Worm (Caenorhabditis elegans) whole organism, mixed stage, embryonic: ENCODE measurements around the gene F33C8.4.

Source experiments
- M03D4.4 ChIP-seq: sonication (generic microtip); optimal IDR thresholded peaks from 2 replicates; lab custom pipeline; 2017; ENCODE audit warnings: mild to moderate bottlenecking, missing genetic modification characterization, missing compliant biosample characterization
- bed-3 ChIP-seq: fragments of 200-800 bp; sonication (Bioruptor generic); optimal IDR thresholded peaks from 3 replicates; lab custom pipeline; 2018; ENCODE audit warnings: mild to moderate bottlenecking, missing genetic modification characterization, moderate library complexity, missing compliant biosample characterization
- blmp-1 ChIP-seq: fragments of 150-350 bp; optimal IDR thresholded peaks from 2 replicates; lab custom pipeline; 2014; ENCODE audit warnings: missing biosample characterization, missing genetic modification characterization
- ceh-39 ChIP-seq: fragments of 150-350 bp; optimal IDR thresholded peaks from 2 replicates; lab custom pipeline; 2014; ENCODE audit warnings: missing biosample characterization, missing genetic modification characterization
- ceh-43 ChIP-seq: fragments of 200-800 bp; sonication (Bioruptor generic); optimal IDR thresholded peaks from 2 replicates; lab custom pipeline; 2018; ENCODE audit warnings: mild to moderate bottlenecking, missing genetic modification characterization, moderate library complexity, missing compliant biosample characterization
- ceh-83 ChIP-seq: fragments of 200-800 bp; sonication (Bioruptor generic); optimal IDR thresholded peaks from 2 replicates; lab custom pipeline; 2018; ENCODE audit warnings: mild to moderate bottlenecking, missing genetic modification characterization, missing compliant biosample characterization
- ces-1 ChIP-seq: fragments of 150-350 bp; optimal IDR thresholded peaks from 2 replicates; lab custom pipeline; 2014; ENCODE audit warnings: missing biosample characterization, missing genetic modification reagents, missing genetic modification characterization
- elt-1 ChIP-seq: sonication (generic microtip); optimal IDR thresholded peaks from 2 replicates; lab custom pipeline; 2017; ENCODE audit warnings: missing genetic modification characterization, mild to moderate bottlenecking, missing compliant biosample characterization, antibody characterized with exemption, moderate library complexity, borderline replicate concordance; ENCODE audit not compliant: insufficient read depth
- elt-3 ChIP-seq: fragments of 150-350 bp; optimal IDR thresholded peaks from 2 replicates; lab custom pipeline; 2014; ENCODE audit warnings: missing biosample characterization, missing genetic modification characterization
- flh-1 ChIP-seq: fragments of 200-800 bp; sonication (Bioruptor generic); optimal IDR thresholded peaks from 2 replicates; lab custom pipeline; 2018; ENCODE audit warnings: mild to moderate bottlenecking, missing genetic modification characterization, moderate library complexity, missing compliant biosample characterization
- ham-2 ChIP-seq: fragments of 200-800 bp; sonication (Bioruptor generic); optimal IDR thresholded peaks from 2 replicates; lab custom pipeline; 2018; ENCODE audit warnings: mild to moderate bottlenecking, missing genetic modification characterization, missing compliant biosample characterization
- hlh-1 ChIP-seq: fragments of 150-350 bp; optimal IDR thresholded peaks from 2 replicates; lab custom pipeline; 2014; ENCODE audit warnings: missing biosample characterization, missing genetic modification reagents, missing genetic modification characterization
- lin-13 ChIP-seq: fragments of 150-350 bp; optimal IDR thresholded peaks from 2 replicates; lab custom pipeline; 2014; ENCODE audit warnings: missing biosample characterization, missing genetic modification characterization
- lin-32 ChIP-seq: fragments of 200-800 bp; sonication (Bioruptor generic); optimal IDR thresholded peaks from 2 replicates; lab custom pipeline; 2018; ENCODE audit warnings: mild to moderate bottlenecking, missing genetic modification characterization, missing compliant biosample characterization
- lsy-2 ChIP-seq: fragments of 150-350 bp; optimal IDR thresholded peaks from 2 replicates; lab custom pipeline; 2014; ENCODE audit warnings: missing biosample characterization, missing genetic modification characterization
- mab-5 ChIP-seq: fragments of 150-350 bp; optimal IDR thresholded peaks from 2 replicates; lab custom pipeline; 2014; ENCODE audit warnings: missing biosample characterization, missing genetic modification characterization
- mls-2 ChIP-seq: sonication (generic microtip); optimal IDR thresholded peaks from 2 replicates; lab custom pipeline; 2016; ENCODE audit warnings: mild to moderate bottlenecking, missing genetic modification characterization, moderate library complexity, missing compliant biosample characterization
- nhr-12 ChIP-seq: fragments of 150-350 bp; optimal IDR thresholded peaks from 2 replicates; lab custom pipeline; 2014; ENCODE audit warnings: missing biosample characterization, missing genetic modification characterization
- nhr-2 ChIP-seq: fragments of 150-350 bp; optimal IDR thresholded peaks from 2 replicates; lab custom pipeline; 2014; ENCODE audit warnings: missing biosample characterization, missing genetic modification characterization
- nhr-237 ChIP-seq: fragments of 150-350 bp; optimal IDR thresholded peaks from 2 replicates; lab custom pipeline; 2014; ENCODE audit warnings: missing biosample characterization, missing genetic modification characterization
- nhr-28 ChIP-seq: fragments of 150-350 bp; optimal IDR thresholded peaks from 2 replicates; lab custom pipeline; 2014; ENCODE audit warnings: missing biosample characterization, missing genetic modification characterization
- nhr-76 ChIP-seq: sonication (generic microtip); optimal IDR thresholded peaks from 2 replicates; lab custom pipeline; 2017; ENCODE audit warnings: missing biosample characterization, missing genetic modification characterization
- pha-4 ChIP-seq: fragments of 150-350 bp; optimal IDR thresholded peaks from 2 replicates; lab custom pipeline; 2018; ENCODE audit warnings: missing biosample characterization, missing genetic modification reagents, missing genetic modification characterization
- sem-2 ChIP-seq: fragments of 200-800 bp; sonication (Bioruptor generic); optimal IDR thresholded peaks from 2 replicates; lab custom pipeline; 2018; ENCODE audit warnings: mild to moderate bottlenecking, missing genetic modification characterization, missing compliant biosample characterization
- snpc-4 ChIP-seq: fragments of 150-350 bp; optimal IDR thresholded peaks from 2 replicates; lab custom pipeline; 2014; ENCODE audit warnings: missing biosample characterization, missing genetic modification characterization
- sptf-1 ChIP-seq: sonication (generic microtip); optimal IDR thresholded peaks from 2 replicates; lab custom pipeline; 2017; ENCODE audit warnings: mild to moderate bottlenecking, missing genetic modification characterization, moderate library complexity, missing compliant biosample characterization
- tbx-8 ChIP-seq: fragments of 200-800 bp; sonication (Bioruptor generic); optimal IDR thresholded peaks from 2 replicates; lab custom pipeline; 2018; ENCODE audit warnings: mild to moderate bottlenecking, missing genetic modification characterization, moderate library complexity, missing compliant biosample characterization
- unc-120 ChIP-seq: sonication (generic microtip); optimal IDR thresholded peaks from 2 replicates; lab custom pipeline; 2017; ENCODE audit warnings: missing genetic modification characterization, missing compliant biosample characterization; ENCODE audit not compliant: poor library complexity, severe bottlenecking
- unc-39 ChIP-seq: fragments of 150-350 bp; optimal IDR thresholded peaks from 2 replicates; lab custom pipeline; 2014; ENCODE audit warnings: missing biosample characterization, missing genetic modification characterization
- unc-62 ChIP-seq: fragments of 150-350 bp; optimal IDR thresholded peaks from 2 replicates; lab custom pipeline; 2014; ENCODE audit warnings: missing biosample characterization, missing genetic modification reagents, missing genetic modification characterization
- zip-8 ChIP-seq: fragments of 150-350 bp; optimal IDR thresholded peaks from 2 replicates; lab custom pipeline; 2014; ENCODE audit warnings: missing biosample characterization, missing genetic modification characterization
- ztf-11 ChIP-seq: fragments of 150-350 bp; optimal IDR thresholded peaks from 2 replicates; lab custom pipeline; 2014; ENCODE audit warnings: missing biosample characterization, missing genetic modification characterization

The F33C8.4 gene

ce11 chrX:14755847-14756246 lies 23.8 kb downstream of the F33C8.4 start:
- TF ChIP-seq lin-13 (tag; lab: Kevin White, UChicago) (no peak), lin-32 (GFP tag; lab: Kevin White, UChicago) (no peak), nhr-28 (tag; lab: Kevin White, UChicago) (no peak), unc-62 (GFP tag; lab: Kevin White, UChicago) (no peak), ceh-39 (tag; lab: Kevin White, UChicago) (no peak), mab-5 (no peak), ham-2 (GFP tag; lab: Kevin White, UChicago) (no peak), snpc-4 (no peak), bed-3 (GFP tag; lab: Kevin White, UChicago) (no peak), flh-1 (GFP tag; lab: Kevin White, UChicago) (no peak), nhr-12 (tag; lab: Kevin White, UChicago) (no peak), nhr-2 (no peak), tbx-8 (GFP tag; lab: Kevin White, UChicago) (no peak), sem-2 (GFP tag; lab: Kevin White, UChicago) (no peak), ceh-43 (GFP tag; lab: Kevin White, UChicago) (no peak), elt-3 (tag; lab: Kevin White, UChicago) (no peak), M03D4.4 (tag; lab: Kevin White, UChicago) (no peak)

DNA sequence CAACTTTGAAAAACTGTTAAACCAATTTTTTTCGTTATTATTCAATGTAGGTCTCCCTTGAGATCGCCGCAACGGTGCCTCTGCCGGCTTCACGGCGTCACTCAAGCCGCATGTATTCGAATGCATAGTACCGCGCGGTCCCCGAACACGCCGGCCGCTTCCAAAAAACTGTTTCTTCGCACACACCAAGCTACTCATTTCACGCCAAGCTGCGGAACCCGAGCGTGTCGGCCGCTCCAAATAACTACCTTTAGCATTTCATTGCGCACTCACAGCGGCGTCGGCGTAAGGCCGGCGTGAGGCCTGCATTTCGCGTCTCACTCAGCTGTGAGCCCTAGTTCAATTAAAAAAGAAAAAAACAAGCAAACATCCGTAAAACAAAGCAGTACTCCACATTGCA lies 24.5 kb downstream of the F33C8.4 start:
- TF ChIP-seq elt-3 (tag; lab: Kevin White, UChicago), result no peak
- TF ChIP-seq ceh-43 (GFP tag; lab: Kevin White, UChicago), result no peak
- TF ChIP-seq M03D4.4 (tag; lab: Kevin White, UChicago), result peak; percentile 38
- TF ChIP-seq pha-4 (tag; lab: Kevin White, UChicago), result no peak
- peak; percentile 1 for TF ChIP-seq mls-2 (tag; lab: Kevin White, UChicago)
- TF ChIP-seq ztf-11 (tag; lab: Kevin White, UChicago), result no peak
- TF ChIP-seq lsy-2 (tag; lab: Kevin White, UChicago), result no peak
- TF ChIP-seq nhr-28 (tag; lab: Kevin White, UChicago), result no peak
- no peak for TF ChIP-seq flh-1 (GFP tag; lab: Kevin White, UChicago)
- TF ChIP-seq lin-32 (GFP tag; lab: Kevin White, UChicago), result no peak
- TF ChIP-seq ceh-83 (GFP tag; lab: Kevin White, UChicago), result no peak
- no peak for TF ChIP-seq zip-8
- no peak for TF ChIP-seq sem-2 (GFP tag; lab: Kevin White, UChicago)
- TF ChIP-seq mab-5, result no peak
- no peak for TF ChIP-seq nhr-237 (tag; lab: Kevin White, UChicago)
- TF ChIP-seq lin-13 (tag; lab: Kevin White, UChicago), result no peak
- TF ChIP-seq elt-1 (tag; lab: Kevin White, UChicago), result no peak
- TF ChIP-seq tbx-8 (GFP tag; lab: Kevin White, UChicago), result no peak
- TF ChIP-seq ces-1 (GFP tag; lab: Kevin White, UChicago), result no peak
- TF ChIP-seq nhr-76 (tag; lab: Kevin White, UChicago), result no peak
- no peak for TF ChIP-seq nhr-12 (tag; lab: Kevin White, UChicago)
- TF ChIP-seq sptf-1 (tag; lab: Kevin White, UChicago), result peak; percentile 39
- no peak for TF ChIP-seq unc-39 (tag; lab: Kevin White, UChicago)
- TF ChIP-seq blmp-1 (tag; lab: Kevin White, UChicago), result no peak
- TF ChIP-seq ham-2 (GFP tag; lab: Kevin White, UChicago), result no peak
- TF ChIP-seq, all 35 proteins: peak for 3

DNA sequence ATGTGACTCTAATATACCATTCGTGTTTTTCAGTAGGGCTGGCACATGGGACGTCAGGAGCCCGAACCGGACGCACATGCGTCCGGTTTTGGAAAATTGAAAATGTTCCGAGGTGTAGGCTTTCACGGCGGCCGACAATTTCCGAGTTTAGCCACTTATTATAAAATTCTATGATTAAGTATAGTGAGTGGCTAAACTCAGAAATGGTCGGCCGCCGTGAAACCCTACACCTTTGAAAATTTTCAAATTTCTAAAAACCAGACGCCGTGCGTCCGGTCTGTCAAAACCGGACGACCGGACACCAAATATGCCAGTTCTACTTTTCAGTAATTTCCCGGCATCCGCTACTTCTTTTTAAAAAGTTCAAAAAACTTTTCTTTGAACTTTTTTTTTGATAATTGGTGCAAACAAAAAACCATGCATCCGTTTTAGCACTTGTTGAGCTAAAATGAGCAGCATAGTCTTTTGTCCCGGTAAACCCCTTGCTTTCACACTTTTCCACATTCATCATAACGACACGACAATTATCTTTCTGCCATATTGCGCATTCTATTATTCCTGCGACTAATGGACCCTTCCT lies 25.6 kb downstream of the F33C8.4 start:
- TF ChIP-seq elt-1 (tag; lab: Kevin White, UChicago) (no peak), unc-62 (GFP tag; lab: Kevin White, UChicago) (no peak), sem-2 (GFP tag; lab: Kevin White, UChicago) (no peak), ham-2 (GFP tag; lab: Kevin White, UChicago) (no peak), hlh-1 (no peak), sptf-1 (tag; lab: Kevin White, UChicago) (no peak), lin-32 (GFP tag; lab: Kevin White, UChicago) (no peak), unc-120 (tag; lab: Kevin White, UChicago) (no peak)

- TF ChIP-seq nhr-2 (peak; percentile 53), ceh-39 (tag; lab: Kevin White, UChicago) (no peak), sem-2 (GFP tag; lab: Kevin White, UChicago) (no peak), zip-8 (peak; percentile 59), hlh-1 (no peak), elt-3 (tag; lab: Kevin White, UChicago) (no peak), ham-2 (GFP tag; lab: Kevin White, UChicago) (no peak)
Measured at ce11 chrX:14759549-14759948, 27.5 kb downstream of the F33C8.4 start.
